Worm (Caenorhabditis elegans): ENCODE data around the gene T22D1.5.

Gene T22D1.5

ce11 chrIV:6954682-6955081 lies 50.9 kb downstream of the T22D1.5 start (continued):
- TF ChIP-seq isw-1 (GFP tag; IDR thresholded peaks at IDR 0.05) (peak; percentile 8; the same call in 1 of the 2 replicates), pqm-1 (tag; optimal IDR thresholded peaks at IDR 0.05) (no peak), irx-1 (tag; optimal IDR thresholded peaks at IDR 0.05) (peak; percentile 37), unc-62 (GFP tag; optimal IDR thresholded peaks at IDR 0.05) (no peak), rnt-1 (tag; optimal IDR thresholded peaks at IDR 0.05) (no peak), nhr-237 (tag; optimal IDR thresholded peaks at IDR 0.05) (no peak), ceh-90 (tag; optimal IDR thresholded peaks at IDR 0.05) (no peak), dsc-1 (tag; optimal IDR thresholded peaks at IDR 0.05) (no peak), nhr-77 (tag; optimal IDR thresholded peaks at IDR 0.05) (no peak), efl-1 (optimal IDR thresholded peaks at IDR 0.05) (peak in 1 of 2 experiments; percentile 43), efl-1 (GFP tag; optimal IDR thresholded peaks at IDR 0.05 in 1 of 2) (peak in 1 of 2 experiments; percentile 41), nhr-47 (tag; optimal IDR thresholded peaks at IDR 0.05) (peak; percentile 24), fkh-4 (tag; optimal IDR thresholded peaks at IDR 0.05; ENCODE audit: borderline replicate concordance) (no peak), mef-2 (tag; optimal IDR thresholded peaks at IDR 0.05) (no peak), unc-86 (tag; optimal IDR thresholded peaks at IDR 0.05) (peak; percentile 59), ceh-8 (GFP tag; optimal IDR thresholded peaks at IDR 0.05) (no peak), efl-3 (GFP tag; optimal IDR thresholded peaks at IDR 0.05) (no peak), zag-1 (tag; optimal IDR thresholded peaks at IDR 0.05) (no peak), ama-1 (optimal IDR thresholded peaks at IDR 0.05) (no peak), lin-35 (GFP tag; optimal IDR thresholded peaks at IDR 0.05) (peak in 1 of 2 experiments; percentile 17), nhr-85 (tag) (no peak), nhr-19 (GFP tag; conservative IDR thresholded peaks at IDR 0.05) (no peak), lsy-2 (tag; optimal IDR thresholded peaks at IDR 0.05) (peak in 1 of 2 experiments; percentile 35), ceh-82 (tag; optimal IDR thresholded peaks at IDR 0.05) (no peak), nhr-84 (tag; optimal IDR thresholded peaks at IDR 0.05) (no peak), sptf-1 (tag; optimal IDR thresholded peaks at IDR 0.05) (no peak), ets-5 (GFP tag; IDR thresholded peaks at IDR 0.05) (no peak)
